Worm (Caenorhabditis elegans): ENCODE measurements around the gene cdc-48.1.

ce11 chrII:10541923-10542486, 21.2 kb downstream of the cdc-48.1 start, which contains the start of gene pro-1:
- TF ChIP-seq mab-5 (tag; optimal IDR thresholded peaks at IDR 0.05) (peak; percentile 33), snpc-4 (tag; optimal IDR thresholded peaks at IDR 0.05) (no peak), nhr-237 (tag; optimal IDR thresholded peaks at IDR 0.05) (no peak), nhr-12 (tag; optimal IDR thresholded peaks at IDR 0.05) (no peak), R02D3.7 (tag; optimal IDR thresholded peaks at IDR 0.05) (peak; percentile 80), nhr-10 (tag; optimal IDR thresholded peaks at IDR 0.05) (no peak), mdl-1 (tag; optimal IDR thresholded peaks at IDR 0.05) (no peak), nhr-77 (tag; optimal IDR thresholded peaks at IDR 0.05) (no peak), unc-39 (tag; optimal IDR thresholded peaks at IDR 0.05) (no peak), F13H6.1 (tag; optimal IDR thresholded peaks at IDR 0.05) (peak; percentile 84), nhr-129 (tag; optimal IDR thresholded peaks at IDR 0.05) (peak; percentile 80), ztf-11 (tag; optimal IDR thresholded peaks at IDR 0.05) (no peak), ztf-4 (tag; optimal IDR thresholded peaks at IDR 0.05) (peak; percentile 97)

Measured in whole organism, L2 larva.